Fruit fly (Drosophila melanogaster) whole organism, adult: ENCODE measurements around the gene CG6425.
A peak's percentile ranks its signal among the peaks of the same experiment; 100 is the strongest.

Experiments
- CG11617 ChIP-seq: fragments of 200-800 bp; sonication (Bioruptor generic); optimal IDR thresholded peaks from 2 replicates; lab custom pipeline; 2017; ENCODE audit warnings: mild to moderate bottlenecking, missing biosample characterization, missing genetic modification reagents, missing genetic modification characterization
- CG12768 ChIP-seq: fragments of 200-800 bp; sonication (Bioruptor generic); optimal IDR thresholded peaks from 2 replicates; lab custom pipeline; 2017; ENCODE audit warnings: missing biosample characterization, missing genetic modification characterization, mild to moderate bottlenecking, moderate library complexity, missing genetic modification reagents
- CG14711 ChIP-seq: fragments of 200-800 bp; sonication (Bioruptor generic); optimal IDR thresholded peaks from 2 replicates; lab custom pipeline; 2018; ENCODE audit warnings: missing biosample characterization, mild to moderate bottlenecking, missing genetic modification characterization, moderate library complexity
- CG1620 ChIP-seq: fragments of 200-800 bp; sonication (Bioruptor generic); optimal IDR thresholded peaks from 2 replicates; lab custom pipeline; 2016; ENCODE audit warnings: missing biosample characterization, missing genetic modification characterization
- CG33017 ChIP-seq: fragments of 200-800 bp; sonication (Bioruptor generic); optimal IDR thresholded peaks from 2 replicates; lab custom pipeline; 2018; ENCODE audit warnings: missing biosample characterization, mild to moderate bottlenecking, missing genetic modification characterization, moderate library complexity
- CG5204 ChIP-seq: fragments of 200-800 bp; sonication (Bioruptor generic); optimal IDR thresholded peaks from 2 replicates; lab custom pipeline; 2016; ENCODE audit warnings: missing biosample characterization, missing genetic modification characterization
- CG7045 ChIP-seq: fragments of 200-800 bp; sonication (Bioruptor generic); optimal IDR thresholded peaks from 2 replicates; lab custom pipeline; 2017; ENCODE audit warnings: missing biosample characterization, mild to moderate bottlenecking, missing genetic modification characterization
- CG7101 ChIP-seq: fragments of 200-800 bp; sonication (Bioruptor generic); optimal IDR thresholded peaks from 2 replicates; lab custom pipeline; 2018; ENCODE audit warnings: missing biosample characterization, mild to moderate bottlenecking, missing genetic modification characterization, moderate library complexity
- Clk ChIP-seq: fragments of 200-800 bp; sonication (Bioruptor generic); optimal IDR thresholded peaks from 2 replicates; lab custom pipeline; 2017; ENCODE audit warnings: missing biosample characterization, missing genetic modification characterization
- Crg-1 ChIP-seq: fragments of 200-800 bp; sonication (Bioruptor generic); optimal IDR thresholded peaks from 2 replicates; lab custom pipeline; 2016; ENCODE audit warnings: missing biosample characterization, missing genetic modification characterization
- Hr96 ChIP-seq: fragments of 200-800 bp; sonication (Bioruptor generic); optimal IDR thresholded peaks from 2 replicates; lab custom pipeline; 2016; ENCODE audit warnings: missing biosample characterization, missing genetic modification characterization
- Mnt ChIP-seq: fragments of 200-800 bp; sonication (Bioruptor generic); optimal IDR thresholded peaks from 2 replicates; lab custom pipeline; 2016; ENCODE audit warnings: missing biosample characterization, mild to moderate bottlenecking, missing genetic modification characterization
- bab1 ChIP-seq: fragments of 200-800 bp; sonication (Bioruptor generic); optimal IDR thresholded peaks from 3 replicates; lab custom pipeline; 2019; ENCODE audit warnings: missing biosample characterization, mild to moderate bottlenecking, missing genetic modification characterization, moderate library complexity
- cic ChIP-seq: fragments of 200-800 bp; sonication (Bioruptor generic); optimal IDR thresholded peaks from 2 replicates; lab custom pipeline; 2017; ENCODE audit warnings: missing biosample characterization, mild to moderate bottlenecking, missing genetic modification characterization, moderate library complexity
- cnc ChIP-seq, 2 experiments: fragments of >200 bp; optimal IDR thresholded peaks; 2 replicates each; lab custom pipeline; 2017
- kay ChIP-seq: fragments of 200-800 bp; sonication (Bioruptor generic); peaks from one replicate; lab custom pipeline; 2016; ENCODE audit warnings: missing biosample characterization, missing genetic modification characterization, borderline replicate concordance
- ovo ChIP-seq: fragments of 200-800 bp; sonication (Bioruptor generic); optimal IDR thresholded peaks from 2 replicates; lab custom pipeline; 2016; ENCODE audit warnings: missing biosample characterization, missing genetic modification characterization
- pad ChIP-seq: fragments of 200-800 bp; sonication (Bioruptor generic); optimal IDR thresholded peaks from 3 replicates; lab custom pipeline; 2017; ENCODE audit warnings: missing biosample characterization, missing genetic modification characterization, mild to moderate bottlenecking, moderate library complexity, missing genetic modification reagents
- tj ChIP-seq: fragments of 200-800 bp; sonication (Bioruptor generic); optimal IDR thresholded peaks from 3 replicates; lab custom pipeline; 2017; ENCODE audit warnings: missing biosample characterization, mild to moderate bottlenecking, missing genetic modification characterization, moderate library complexity
- toe ChIP-seq: fragments of 200-800 bp; sonication (Bioruptor generic); optimal IDR thresholded peaks from 2 replicates; lab custom pipeline; 2016; ENCODE audit warnings: missing biosample characterization, missing genetic modification characterization

Gene CG6425

dm6 chr3R:26693490-26693889 is 23.7 kb downstream of the CG6425 start, which contains the start of gene TwdlQ:
Gene TwdlQ, minus strand, starts transcription at chr3R:26693590.
- TF ChIP-seq Hr96 (GFP tag; lab: Kevin White, UChicago) (no peak), toe (GFP tag; lab: Kevin White, UChicago) (no peak), ovo (GFP tag; lab: Kevin White, UChicago) (no peak), tj (GFP tag; lab: Kevin White, UChicago) (no peak), Mnt (no peak), CG33017 (tag; lab: Kevin White, UChicago) (no peak), bab1 (no peak), CG11617 (GFP tag; lab: Kevin White, UChicago) (no peak), CG12768 (GFP tag; lab: Kevin White, UChicago) (no peak), Clk (no peak), cnc (optimal IDR thresholded peaks at IDR 0.05; lab: Kevin White, UChicago) (no peak), CG14711 (tag; lab: Kevin White, UChicago) (no peak), CG7101 (no peak), cic (GFP tag; lab: Kevin White, UChicago) (no peak), pad (GFP tag; lab: Kevin White, UChicago) (no peak)

dm6 chr3R:26690197-26690596 is 27.0 kb downstream of the CG6425 start:
- no peak for TF ChIP-seq CG14711 (tag; lab: Kevin White, UChicago)
- no peak for TF ChIP-seq CG7045
- no peak for TF ChIP-seq CG11617 (GFP tag; lab: Kevin White, UChicago)
- TF ChIP-seq cnc (optimal IDR thresholded peaks at IDR 0.05; lab: Kevin White, UChicago): no peak
- no peak for TF ChIP-seq Mnt
- TF ChIP-seq Crg-1 (GFP tag; lab: Kevin White, UChicago): no peak
- TF ChIP-seq CG12768 (GFP tag; lab: Kevin White, UChicago): no peak

dm6 chr3R:26681947-26682346 is 35.2 kb downstream of the CG6425 start, which contains the start of gene beat-VII:
Gene beat-VII, minus strand, starts transcription at chr3R:26681966.
- TF ChIP-seq CG7101: no peak
- TF ChIP-seq pad (GFP tag; lab: Kevin White, UChicago): peak; percentile 46

dm6 chr3R:26671525-26672132 is 45.6 kb downstream of the CG6425 start:
- TF ChIP-seq CG12768 (GFP tag; lab: Kevin White, UChicago) (peak; percentile 0), CG7045 (peak; percentile 34), bab1 (no peak), kay (GFP tag; lab: Kevin White, UChicago) (no peak), CG33017 (tag; lab: Kevin White, UChicago) (no peak), CG11617 (GFP tag; lab: Kevin White, UChicago) (no peak), Clk (no peak), toe (GFP tag; lab: Kevin White, UChicago) (no peak), CG7101 (no peak), cic (GFP tag; lab: Kevin White, UChicago) (no peak), CG14711 (tag; lab: Kevin White, UChicago) (no peak), Crg-1 (GFP tag; lab: Kevin White, UChicago) (no peak), ovo (GFP tag; lab: Kevin White, UChicago) (no peak), tj (GFP tag; lab: Kevin White, UChicago) (no peak), Hr96 (GFP tag; lab: Kevin White, UChicago) (no peak), cnc (optimal IDR thresholded peaks at IDR 0.05; lab: Kevin White, UChicago) (no peak), CG1620 (GFP tag; lab: Kevin White, UChicago) (no peak), pad (GFP tag; lab: Kevin White, UChicago) (no peak), CG5204 (peak; percentile 16), Mnt (no peak)

- TF ChIP-seq bab1 (no peak), cnc (optimal IDR thresholded peaks at IDR 0.05; lab: Kevin White, UChicago) (no peak), Hr96 (GFP tag; lab: Kevin White, UChicago) (no peak), tj (GFP tag; lab: Kevin White, UChicago) (no peak), CG12768 (GFP tag; lab: Kevin White, UChicago) (no peak), CG7045 (no peak), kay (GFP tag; lab: Kevin White, UChicago) (no peak), cic (GFP tag; lab: Kevin White, UChicago) (no peak), ovo (GFP tag; lab: Kevin White, UChicago) (no peak), CG11617 (GFP tag; lab: Kevin White, UChicago) (no peak), CG5204 (no peak), CG1620 (GFP tag; lab: Kevin White, UChicago) (no peak), CG14711 (tag; lab: Kevin White, UChicago) (no peak), CG33017 (tag; lab: Kevin White, UChicago) (no peak), Clk (no peak), CG7101 (no peak), toe (GFP tag; lab: Kevin White, UChicago) (no peak), Mnt (no peak), Crg-1 (GFP tag; lab: Kevin White, UChicago) (no peak), pad (GFP tag; lab: Kevin White, UChicago) (no peak)
These were observed 46.9 kb downstream of the CG6425 start for dm6 chr3R:26670277-26670676.
